Worm (Caenorhabditis elegans): ENCODE data around the gene str-103.

DNA sequence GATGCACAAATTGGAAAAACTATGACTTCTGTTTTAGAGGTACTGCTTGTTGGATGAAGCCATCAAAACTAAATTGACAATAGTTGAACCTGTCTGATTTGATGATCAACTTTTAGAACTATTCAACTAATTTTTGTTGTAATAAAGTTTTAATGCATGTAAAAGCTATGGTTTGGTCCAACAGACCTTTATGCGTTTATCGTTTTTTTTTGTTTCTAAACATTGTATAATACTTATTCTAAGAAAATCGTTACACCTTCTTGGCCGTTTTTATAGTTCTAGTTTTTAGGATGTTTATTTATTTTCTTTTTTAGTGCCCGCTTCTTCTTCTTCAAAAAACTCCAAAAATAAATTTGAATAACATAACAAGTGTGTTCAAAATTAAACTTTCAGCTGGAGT is 45.2 kb upstream of the str-103 start, which contains the start of gene F10A3.12:
- no peak for TF ChIP-seq ama-1 (optimal IDR thresholded peaks at IDR 0.05)
- no peak for TF ChIP-seq hnd-1 (tag; optimal IDR thresholded peaks at IDR 0.05)
- TF ChIP-seq pes-1 (GFP tag; IDR thresholded peaks at IDR 0.05), result no peak
